Worm (Caenorhabditis elegans): ENCODE data around the gene F44E5.17.

- TF ChIP-seq lin-1 (GFP tag; IDR thresholded peaks at IDR 0.05), result no peak
- TF ChIP-seq mep-1 (tag; optimal IDR thresholded peaks at IDR 0.05), result no peak
- no peak for TF ChIP-seq nhr-11 (tag; optimal IDR thresholded peaks at IDR 0.05)
- no peak for TF ChIP-seq aly-2 (tag; optimal IDR thresholded peaks at IDR 0.05)
Observed at ce11 chrII:11733850-11734249, 14.5 kb downstream of the F44E5.17 start.

Data from whole organism, L4 larva.